ENCODE assay signal across 5 fruit fly cellular contexts in genomic region chr3L:22742945-22743582, dm6.
TF ChIP-seq lines count a peak whose summit lies in the region.

No protein-coding gene starts in this region.

- TF ChIP-seq CTCF in whole organism, embryonic (GFP tag; optimal IDR thresholded peaks at IDR 0.05; lab: Kevin White, UChicago), result no peak

TF ChIP-seq in whole organism, adult, 20 proteins besides CTCF, POLR2A, EP300 and RAD21:
- no peak for TF ChIP-seq Clk (GFP tag; optimal IDR thresholded peaks at IDR 0.05; lab: Kevin White, UChicago)
- TF ChIP-seq CG7045 (GFP tag; optimal IDR thresholded peaks at IDR 0.05; lab: Kevin White, UChicago), result no peak
- TF ChIP-seq CG33017 (tag; optimal IDR thresholded peaks at IDR 0.05; lab: Kevin White, UChicago), result no peak
- no peak for TF ChIP-seq cic (GFP tag; optimal IDR thresholded peaks at IDR 0.05; lab: Kevin White, UChicago)
- TF ChIP-seq CG7101 (tag; optimal IDR thresholded peaks at IDR 0.05; lab: Kevin White, UChicago), result no peak
- no peak for TF ChIP-seq CG14711 (tag; optimal IDR thresholded peaks at IDR 0.05; lab: Kevin White, UChicago)
- TF ChIP-seq tj (GFP tag; optimal IDR thresholded peaks at IDR 0.05; lab: Kevin White, UChicago), result peak; percentile 91
- TF ChIP-seq ovo (GFP tag; optimal IDR thresholded peaks at IDR 0.05; lab: Kevin White, UChicago), result no peak

TF ChIP-seq in whole organism, embryonic, 481 proteins besides CTCF, POLR2A, EP300 and RAD21 (continues in another document):
- TF ChIP-seq abd-A (tag; optimal IDR thresholded peaks at IDR 0.05; lab: Kevin White, UChicago) (no peak), CG32532 (GFP tag; IDR thresholded peaks at IDR 0.05; lab: Robert Waterston, UW) (no peak), CG11504 (tag; optimal IDR thresholded peaks at IDR 0.05; lab: Kevin White, UChicago) (peak; percentile 36), CG17385 (GFP tag; optimal IDR thresholded peaks at IDR 0.05; lab: Kevin White, UChicago) (peak; percentile 83), bsh (GFP tag; optimal IDR thresholded peaks at IDR 0.05; lab: Kevin White, UChicago) (peak in 1 of 2 experiments; percentile 29), hbn (GFP tag; IDR thresholded peaks at IDR 0.05; lab: Robert Waterston, UW; ENCODE audit: partially characterized antibody) (no peak), CG12236 (GFP tag; optimal IDR thresholded peaks at IDR 0.05; lab: Kevin White, UChicago) (no peak), CG13123 (GFP tag; optimal IDR thresholded peaks at IDR 0.05; lab: Kevin White, UChicago) (no peak), zfh2 (GFP tag; optimal IDR thresholded peaks at IDR 0.05; lab: Kevin White, UChicago) (no peak), gem (tag; optimal IDR thresholded peaks at IDR 0.05; lab: Kevin White, UChicago) (peak; percentile 24), sens (GFP tag; lab: Kevin White, UChicago) (peak; percentile 84), CG4360 (GFP tag; IDR thresholded peaks at IDR 0.05; lab: Robert Waterston, UW) (peak; percentile 83), Dip3 (GFP tag; optimal IDR thresholded peaks at IDR 0.05; lab: Kevin White, UChicago) (no peak), pita (GFP tag; optimal IDR thresholded peaks at IDR 0.05; lab: Kevin White, UChicago) (no peak), Hr51 (GFP tag; optimal IDR thresholded peaks at IDR 0.05; lab: Kevin White, UChicago) (peak in 1 of 2 experiments; percentile 3), CG3847 (GFP tag; IDR thresholded peaks at IDR 0.05; lab: Robert Waterston, UW) (no peak), CG34376 (GFP tag; optimal IDR thresholded peaks at IDR 0.05; lab: Kevin White, UChicago) (no peak), hth (optimal IDR thresholded peaks at IDR 0.05; lab: Kevin White, UChicago) (no peak), CG4424 (GFP tag; optimal IDR thresholded peaks at IDR 0.05; lab: Kevin White, UChicago) (peak; percentile 14), NFAT (GFP tag; IDR thresholded peaks at IDR 0.05; lab: Robert Waterston, UW) (no peak), CG8388 (GFP tag; optimal IDR thresholded peaks at IDR 0.05; lab: Kevin White, UChicago) (peak; percentile 11), CG30403 (GFP tag; optimal IDR thresholded peaks at IDR 0.05; lab: Kevin White, UChicago) (peak; percentile 40)

TF ChIP-seq in whole organism, prepupa, 60 proteins besides CTCF, POLR2A, EP300 and RAD21 (continues in another document):
- TF ChIP-seq Ets21C (GFP tag; optimal IDR thresholded peaks at IDR 0.05; lab: Kevin White, UChicago) (no peak), CG8319 (GFP tag; optimal IDR thresholded peaks at IDR 0.05; lab: Kevin White, UChicago) (no peak), fkh (GFP tag; optimal IDR thresholded peaks at IDR 0.05; lab: Kevin White, UChicago) (no peak), achi (GFP tag; optimal IDR thresholded peaks at IDR 0.05; lab: Kevin White, UChicago) (peak; percentile 40), Ets96B (tag; optimal IDR thresholded peaks at IDR 0.05; lab: Kevin White, UChicago) (peak; percentile 7), OdsH (GFP tag; optimal IDR thresholded peaks at IDR 0.05; lab: Kevin White, UChicago) (peak; percentile 65), CG10669 (GFP tag; optimal IDR thresholded peaks at IDR 0.05; lab: Kevin White, UChicago) (peak; percentile 27), CG11762 (GFP tag; optimal IDR thresholded peaks at IDR 0.05; lab: Kevin White, UChicago; ENCODE audit: insufficient read depth) (no peak), fd85E (GFP tag; optimal IDR thresholded peaks at IDR 0.05; lab: Kevin White, UChicago) (no peak), CG8119 (GFP tag; IDR thresholded peaks at IDR 0.05; lab: Robert Waterston, UW) (no peak), dsx (GFP tag; optimal IDR thresholded peaks at IDR 0.05; lab: Kevin White, UChicago; ENCODE audit: poor library complexity, severe bottlenecking) (peak; percentile 71), CG16779 (tag; optimal IDR thresholded peaks at IDR 0.05; lab: Kevin White, UChicago) (no peak), spab (GFP tag; optimal IDR thresholded peaks at IDR 0.05; lab: Kevin White, UChicago) (no peak), CG7368 (GFP tag; optimal IDR thresholded peaks at IDR 0.05; lab: Kevin White, UChicago) (no peak), ss (GFP tag; optimal IDR thresholded peaks at IDR 0.05; lab: Kevin White, UChicago) (no peak), CG6163 (GFP tag; IDR thresholded peaks at IDR 0.05; lab: Robert Waterston, UW) (no peak), Blimp-1 (GFP tag; optimal IDR thresholded peaks at IDR 0.05; lab: Kevin White, UChicago) (no peak), dac (GFP tag; optimal IDR thresholded peaks at IDR 0.05; lab: Kevin White, UChicago) (no peak), CG8632 (GFP tag; optimal IDR thresholded peaks at IDR 0.05; lab: Kevin White, UChicago) (peak; percentile 9), lz (GFP tag; optimal IDR thresholded peaks at IDR 0.05; lab: Kevin White, UChicago) (peak; percentile 25), topi (GFP tag; optimal IDR thresholded peaks at IDR 0.05; lab: Kevin White, UChicago) (peak; percentile 38), Sox14 (GFP tag; optimal IDR thresholded peaks at IDR 0.05; lab: Kevin White, UChicago) (peak; percentile 36)

TF ChIP-seq in whole organism, pupa, 21 proteins besides CTCF, POLR2A, EP300 and RAD21:
- TF ChIP-seq gl (tag; optimal IDR thresholded peaks at IDR 0.05; lab: Kevin White, UChicago) (no peak), CG14655 (GFP tag; optimal IDR thresholded peaks at IDR 0.05; lab: Kevin White, UChicago) (no peak), CG34367 (tag; optimal IDR thresholded peaks at IDR 0.05; lab: Kevin White, UChicago) (no peak), CG9948 (tag; optimal IDR thresholded peaks at IDR 0.05; lab: Kevin White, UChicago) (peak; percentile 15), D1 (tag; optimal IDR thresholded peaks at IDR 0.05; lab: Kevin White, UChicago) (peak; percentile 54), fd96Ca (GFP tag; IDR thresholded peaks at IDR 0.05; lab: Robert Waterston, UW) (no peak), CG4496 (GFP tag; IDR thresholded peaks at IDR 0.05; lab: Robert Waterston, UW) (peak; percentile 74), CG12605 (GFP tag; IDR thresholded peaks at IDR 0.05; lab: Robert Waterston, UW) (no peak; the same call in 1 of the 2 replicates), Ets98B (GFP tag; IDR thresholded peaks at IDR 0.05; lab: Robert Waterston, UW) (no peak; the same call in 1 of the 2 replicates), CG10348 (GFP tag; IDR thresholded peaks at IDR 0.05; lab: Robert Waterston, UW) (no peak), CG13204 (GFP tag; optimal IDR thresholded peaks at IDR 0.05; lab: Kevin White, UChicago) (no peak), CG32121 (GFP tag; IDR thresholded peaks at IDR 0.05; lab: Robert Waterston, UW) (no peak), CG8301 (tag; optimal IDR thresholded peaks at IDR 0.05; lab: Kevin White, UChicago) (peak; percentile 13), rn (GFP tag; IDR thresholded peaks at IDR 0.05; lab: Robert Waterston, UW) (no peak), Snoo (tag; optimal IDR thresholded peaks at IDR 0.05; lab: Kevin White, UChicago) (peak; percentile 10), EcR (GFP tag; optimal IDR thresholded peaks at IDR 0.05; lab: Kevin White, UChicago) (no peak), Pif1A (GFP tag; optimal IDR thresholded peaks at IDR 0.05; lab: Kevin White, UChicago) (peak; percentile 13), CG8159 (tag; optimal IDR thresholded peaks at IDR 0.05; lab: Kevin White, UChicago) (peak; percentile 49), Pif1B (GFP tag; optimal IDR thresholded peaks at IDR 0.05; lab: Kevin White, UChicago) (no peak), CG15710 (tag; optimal IDR thresholded peaks at IDR 0.05; lab: Kevin White, UChicago) (peak; percentile 2), CG17806 (tag; optimal IDR thresholded peaks at IDR 0.05; lab: Kevin White, UChicago) (peak; percentile 22)

TF ChIP-seq in whole organism, wandering third instar larva, 38 proteins besides CTCF, POLR2A, EP300 and RAD21:
- TF ChIP-seq Dfd (GFP tag; optimal IDR thresholded peaks at IDR 0.05; lab: Kevin White, UChicago) (no peak), h (GFP tag; optimal IDR thresholded peaks at IDR 0.05; lab: Kevin White, UChicago) (peak; percentile 30), tai (GFP tag; optimal IDR thresholded peaks at IDR 0.05; lab: Kevin White, UChicago) (no peak), rgr (GFP tag; optimal IDR thresholded peaks at IDR 0.05; lab: Kevin White, UChicago) (peak; percentile 9), Mio (GFP tag; optimal IDR thresholded peaks at IDR 0.05; lab: Kevin White, UChicago) (no peak), woc (GFP tag; optimal IDR thresholded peaks at IDR 0.05; lab: Kevin White, UChicago) (peak; percentile 46), usp (GFP tag; optimal IDR thresholded peaks at IDR 0.05; lab: Kevin White, UChicago) (no peak), psq (GFP tag; optimal IDR thresholded peaks at IDR 0.05; lab: Kevin White, UChicago) (peak; percentile 7), OdsH (GFP tag; optimal IDR thresholded peaks at IDR 0.05; lab: Kevin White, UChicago) (no peak), Hr83 (GFP tag; optimal IDR thresholded peaks at IDR 0.05; lab: Kevin White, UChicago; ENCODE audit: poor library complexity, severe bottlenecking) (no peak)
